Worm (Caenorhabditis elegans): ENCODE results near the gene R02F2.1.

- TF ChIP-seq ama-1 (optimal IDR thresholded peaks at IDR 0.05) = no peak
- TF ChIP-seq sea-1 (GFP tag; conservative IDR thresholded peaks at IDR 0.05) = no peak
- TF ChIP-seq hmbx-1 (tag; optimal IDR thresholded peaks at IDR 0.05) = no peak
- no peak for TF ChIP-seq hmg-4 (GFP tag; optimal IDR thresholded peaks at IDR 0.05)
- no peak for TF ChIP-seq ets-7 (tag; optimal IDR thresholded peaks at IDR 0.05)
Observed at ce11 chrIII:5498973-5499372, 2.7 kb upstream of the R02F2.1 start, which contains the start of gene R02F2.9.

All from whole organism, early embryonic.